Worm (Caenorhabditis elegans): ENCODE data around the gene mps-1.

mps-1 gene

ce11 chrII:6320655-6321388 is 26.7 kb upstream of the mps-1 start, which contains the start of gene efr-3:
Gene efr-3 (minus strand): TSS chrII:6321159.
- TF ChIP-seq unc-42 (tag; optimal IDR thresholded peaks at IDR 0.05), result peak; percentile 6
- TF ChIP-seq ceh-48 (tag; optimal IDR thresholded peaks at IDR 0.05), result peak; percentile 90
- TF ChIP-seq unc-3 (GFP tag; conservative IDR thresholded peaks at IDR 0.05), result no peak
- no peak for TF ChIP-seq unc-3 (tag; optimal IDR thresholded peaks at IDR 0.05)
- no peak for TF ChIP-seq odd-2 (tag; optimal IDR thresholded peaks at IDR 0.05)

DNA sequence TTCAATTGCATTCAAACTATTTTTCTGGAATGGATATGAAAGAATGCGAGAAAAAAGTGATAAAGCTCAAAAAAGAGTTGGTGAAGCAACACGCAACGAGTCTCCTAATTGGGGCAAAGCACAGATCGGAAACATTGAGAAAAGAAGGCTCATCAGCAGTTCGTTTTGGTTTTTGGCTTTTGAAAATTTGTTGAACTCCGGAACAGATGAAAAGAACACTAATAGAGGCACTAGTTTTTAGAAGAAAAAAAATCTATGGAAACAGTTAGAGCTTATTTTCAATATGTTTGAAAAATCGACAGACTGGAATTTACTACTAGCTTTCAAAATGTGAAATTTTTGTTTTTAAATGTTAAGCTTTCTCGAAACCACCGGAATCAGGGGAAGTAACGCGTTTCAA is 17.7 kb upstream of the mps-1 start:
- TF ChIP-seq C38D4.7 (GFP tag; optimal IDR thresholded peaks at IDR 0.05), result no peak
- no peak for TF ChIP-seq K02D7.2 (tag; optimal IDR thresholded peaks at IDR 0.05)
- no peak for TF ChIP-seq ttx-3 (tag; optimal IDR thresholded peaks at IDR 0.05)
- no peak for TF ChIP-seq pat-9 (tag; optimal IDR thresholded peaks at IDR 0.05)
- TF ChIP-seq ref-2 (tag; optimal IDR thresholded peaks at IDR 0.05), result no peak
- TF ChIP-seq zip-5 (tag; optimal IDR thresholded peaks at IDR 0.05), result no peak
- TF ChIP-seq ahr-1 (tag; optimal IDR thresholded peaks at IDR 0.05), result no peak
- TF ChIP-seq hlh-6 (tag; optimal IDR thresholded peaks at IDR 0.05), result no peak
- no peak for TF ChIP-seq unc-86 (tag; optimal IDR thresholded peaks at IDR 0.05)
- TF ChIP-seq unc-55 (GFP tag; optimal IDR thresholded peaks at IDR 0.05), result no peak
- TF ChIP-seq ets-4 (tag; optimal IDR thresholded peaks at IDR 0.05), result no peak
- TF ChIP-seq nhr-11 (tag; optimal IDR thresholded peaks at IDR 0.05), result no peak
- no peak for TF ChIP-seq pha-2 (tag; optimal IDR thresholded peaks at IDR 0.05)
- no peak for TF ChIP-seq ztf-16 (tag; optimal IDR thresholded peaks at IDR 0.05)
- TF ChIP-seq Y22D7AL.16 (tag; optimal IDR thresholded peaks at IDR 0.05), result no peak
- no peak for TF ChIP-seq sdc-2 (tag; optimal IDR thresholded peaks at IDR 0.05)
- no peak for TF ChIP-seq ceh-22 (tag; optimal IDR thresholded peaks at IDR 0.05)

DNA sequence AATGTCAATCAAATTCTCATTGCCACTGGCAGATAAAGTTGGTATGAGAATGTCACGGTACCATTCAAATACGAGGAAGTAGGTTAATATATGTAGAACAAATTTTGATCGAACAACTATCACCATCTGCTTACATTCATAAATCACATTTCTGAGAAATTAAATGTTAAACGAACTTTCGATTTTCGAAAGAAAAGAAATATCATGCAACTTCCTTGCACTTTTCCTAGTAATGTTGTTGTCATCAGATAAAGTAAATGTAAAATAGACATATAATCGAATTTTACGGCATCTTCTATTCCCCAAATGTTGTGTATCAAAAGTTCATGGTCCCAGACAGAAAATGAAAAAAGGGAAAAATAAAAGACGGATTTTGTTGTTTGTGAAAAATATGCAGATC is 17.3 kb upstream of the mps-1 start:
- TF ChIP-seq zip-5 (tag; optimal IDR thresholded peaks at IDR 0.05) (no peak), pqm-1 (tag; optimal IDR thresholded peaks at IDR 0.05) (no peak), unc-42 (tag; optimal IDR thresholded peaks at IDR 0.05) (no peak), pha-2 (tag; optimal IDR thresholded peaks at IDR 0.05) (no peak), pha-4 (tag; optimal IDR thresholded peaks at IDR 0.05) (no peak), unc-55 (GFP tag; optimal IDR thresholded peaks at IDR 0.05) (no peak), fkh-6 (tag; optimal IDR thresholded peaks at IDR 0.05) (no peak), ref-2 (tag; optimal IDR thresholded peaks at IDR 0.05) (no peak), pros-1 (tag; optimal IDR thresholded peaks at IDR 0.05) (no peak), unc-86 (tag; optimal IDR thresholded peaks at IDR 0.05) (no peak), ceh-31 (tag; optimal IDR thresholded peaks at IDR 0.05) (no peak), dmd-4 (tag; optimal IDR thresholded peaks at IDR 0.05; ENCODE audit: borderline replicate concordance) (no peak), mec-3 (tag; optimal IDR thresholded peaks at IDR 0.05; ENCODE audit: borderline replicate concordance) (no peak), lim-6 (tag; optimal IDR thresholded peaks at IDR 0.05) (no peak), elt-2 (tag; optimal IDR thresholded peaks at IDR 0.05) (no peak), ceh-30 (tag; optimal IDR thresholded peaks at IDR 0.05) (no peak), tbx-2 (tag; optimal IDR thresholded peaks at IDR 0.05) (no peak)

DNA sequence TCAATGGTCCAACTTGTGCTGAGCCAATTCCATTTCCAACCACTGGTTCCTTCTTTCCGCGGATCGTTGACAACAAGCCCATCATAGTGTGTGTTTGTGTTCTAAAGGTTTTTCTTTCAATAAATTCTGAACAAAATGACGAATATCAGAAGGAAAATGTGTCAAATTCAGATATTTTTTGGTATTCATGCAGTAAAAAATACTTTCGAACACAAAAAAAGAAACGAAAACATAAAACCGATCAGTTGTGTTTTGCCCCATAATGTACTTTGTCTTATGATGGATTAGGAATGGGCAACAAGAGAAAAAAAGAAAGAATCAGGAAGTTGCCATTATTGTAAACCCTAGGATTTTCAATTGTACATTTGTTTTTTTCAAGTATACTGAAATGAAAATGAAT is 15.0 kb upstream of the mps-1 start, which contains the start of gene glb-10:
TSS of gene glb-10 (minus strand) at position 101 of the 400 bp plus-strand sequence.
- TF ChIP-seq pat-9 (tag; optimal IDR thresholded peaks at IDR 0.05), result no peak
- no peak for TF ChIP-seq pag-3 (tag; optimal IDR thresholded peaks at IDR 0.05; ENCODE audit: borderline replicate concordance)
- TF ChIP-seq ceh-45 (GFP tag; IDR thresholded peaks at IDR 0.05), result no peak

- no peak for TF ChIP-seq ceh-18 (tag; optimal IDR thresholded peaks at IDR 0.05)
These were observed 12.0 kb upstream of the mps-1 start, which contains the start of gene C29F5.8 for ce11 chrII:6306125-6306524. Gene C29F5.8 (plus strand): TSS chrII:6306425.
